Fruit fly (Drosophila melanogaster): Measurements from ENCODE around the gene CycK.

- TF ChIP-seq CG9139 (GFP tag; optimal IDR thresholded peaks at IDR 0.05) (no peak), CG8632 (GFP tag; optimal IDR thresholded peaks at IDR 0.05) (no peak), CG11294 (GFP tag; IDR thresholded peaks at IDR 0.05) (no peak)
Measured at dm6 chr2L:22129581-22130300, at the start of gene CycK.

All from whole organism, prepupa.